Fruit fly (Drosophila melanogaster): Measurements from ENCODE around the gene CG3982.
A peak's percentile ranks its signal among the peaks of the same experiment; 100 is the strongest.

Gene CG3982

DNA sequence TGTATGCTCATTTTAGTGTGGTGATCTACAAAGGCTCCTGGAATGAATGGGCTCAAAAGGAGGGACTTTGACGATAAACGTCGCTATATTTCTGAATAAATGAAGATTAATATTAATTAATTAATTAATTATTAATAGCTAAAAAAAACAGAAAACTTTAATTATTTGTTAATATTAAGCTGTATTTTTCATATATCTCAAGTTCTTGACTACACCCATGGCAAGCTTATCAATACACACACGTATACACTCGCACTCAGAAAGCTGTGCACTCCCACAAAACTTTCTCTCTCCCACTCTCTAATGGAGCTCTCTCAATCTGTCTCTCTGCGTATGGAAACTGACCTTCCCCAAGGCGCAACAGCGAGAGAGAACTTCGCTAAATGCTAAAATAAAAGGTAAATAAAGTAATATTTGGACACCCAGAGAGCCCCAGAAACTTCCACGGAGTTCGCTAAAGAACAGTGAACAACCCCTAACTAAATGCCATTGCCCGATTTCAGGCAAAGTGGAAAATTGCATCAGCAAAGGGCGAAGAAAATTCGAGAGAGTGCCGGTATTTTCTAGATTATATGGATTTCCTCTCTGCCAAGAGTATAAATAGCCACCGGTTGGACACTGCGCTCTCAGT, 43.7 kb downstream of the CG3982 start (continued):
- TF ChIP-seq zen (tag; optimal IDR thresholded peaks at IDR 0.05) = peak; percentile 2
- TF ChIP-seq MBD-R2 (GFP tag; IDR thresholded peaks at IDR 0.05) = peak; percentile 44
- 0 out of 3 replicates have a peak, but pooled peaks have one; percentile 40 for TF ChIP-seq CG3726 (GFP tag; IDR thresholded peaks at IDR 0.05)
- no peak for TF ChIP-seq hbn (GFP tag; IDR thresholded peaks at IDR 0.05; ENCODE audit: partially characterized antibody)
- TF ChIP-seq sr (GFP tag; IDR thresholded peaks at IDR 0.05) = peak; percentile 23; the same call in 1 of the 3 replicates
- no peak for TF ChIP-seq CG30431 (GFP tag; optimal IDR thresholded peaks at IDR 0.05)
- peak; percentile 80 for TF ChIP-seq so (GFP tag; IDR thresholded peaks at IDR 0.05)
- peak; percentile 71 for TF ChIP-seq Ptx1 (GFP tag; IDR thresholded peaks at IDR 0.05)
- no peak for TF ChIP-seq Usf (GFP tag; optimal IDR thresholded peaks at IDR 0.05)
- peak; percentile 81 for TF ChIP-seq CG4424 (GFP tag; optimal IDR thresholded peaks at IDR 0.05)
- peak; percentile 71 for TF ChIP-seq ind (GFP tag; optimal IDR thresholded peaks at IDR 0.05)
- peak; percentile 51; the same call in 1 of the 3 replicates for TF ChIP-seq ase (GFP tag; IDR thresholded peaks at IDR 0.05)
- peak; percentile 62 for TF ChIP-seq nom (GFP tag; optimal IDR thresholded peaks at IDR 0.05)
- peak; percentile 45; the same call in 1 of the 2 replicates for TF ChIP-seq CG4730 (GFP tag; IDR thresholded peaks at IDR 0.05)
- peak; percentile 52 for TF ChIP-seq CG13287 (GFP tag; IDR thresholded peaks at IDR 0.05; ENCODE audit: partially characterized antibody)
- TF ChIP-seq crp (GFP tag; optimal IDR thresholded peaks at IDR 0.05) = no peak
- peak; percentile 54 for TF ChIP-seq CG3407 (GFP tag; optimal IDR thresholded peaks at IDR 0.05)
- TF ChIP-seq CG9797 (GFP tag; optimal IDR thresholded peaks at IDR 0.05) = no peak
- TF ChIP-seq CG6272 (GFP tag; IDR thresholded peaks at IDR 0.05) = no peak
- TF ChIP-seq mirr (GFP tag; optimal IDR thresholded peaks at IDR 0.05) = no peak
- TF ChIP-seq Max (GFP tag; optimal IDR thresholded peaks at IDR 0.05) = peak; percentile 30
- TF ChIP-seq aop (GFP tag; IDR thresholded peaks at IDR 0.05) = no peak
- TF ChIP-seq Nf-YC (tag; optimal IDR thresholded peaks at IDR 0.05) = no peak
- TF ChIP-seq CG14965 (GFP tag; optimal IDR thresholded peaks at IDR 0.05; ENCODE audit: borderline replicate concordance) = no peak
- no peak for TF ChIP-seq CG1603 (tag; optimal IDR thresholded peaks at IDR 0.05)
- TF ChIP-seq her (GFP tag; optimal IDR thresholded peaks at IDR 0.05) = no peak
- peak; percentile 45; the same call in 1 of the 3 replicates for TF ChIP-seq Opbp (GFP tag; IDR thresholded peaks at IDR 0.05; ENCODE audit: partially characterized antibody)
- no peak for TF ChIP-seq pita (GFP tag; optimal IDR thresholded peaks at IDR 0.05)
- no peak for TF ChIP-seq CG2116 (GFP tag; optimal IDR thresholded peaks at IDR 0.05)
- TF ChIP-seq CG32532 (GFP tag; IDR thresholded peaks at IDR 0.05) = peak; percentile 84
- TF ChIP-seq Kr (GFP tag; optimal IDR thresholded peaks at IDR 0.05) = no peak
- no peak for TF ChIP-seq ftz-f1 (GFP tag; optimal IDR thresholded peaks at IDR 0.05)
- TF ChIP-seq Rx (GFP tag; IDR thresholded peaks at IDR 0.05) = 0 out of 2 replicates have a peak, but pooled peaks have one; percentile 7
- peak; percentile 77 for TF ChIP-seq CG13424 (tag; optimal IDR thresholded peaks at IDR 0.05)
- TF ChIP-seq mam (GFP tag; optimal IDR thresholded peaks at IDR 0.05) = no peak
- peak; percentile 79 for TF ChIP-seq stc (GFP tag; IDR thresholded peaks at IDR 0.05)
- no peak for TF ChIP-seq CG15073 (GFP tag; optimal IDR thresholded peaks at IDR 0.05)
- TF ChIP-seq Dref (GFP tag; IDR thresholded peaks at IDR 0.05) = no peak
- no peak for TF ChIP-seq Scr (GFP tag; IDR thresholded peaks at IDR 0.05; ENCODE audit: partially characterized antibody)
- TF ChIP-seq GATAe (GFP tag; conservative IDR thresholded peaks at IDR 0.05) = no peak; the same call in 1 of the 2 replicates
- TF ChIP-seq hth (optimal IDR thresholded peaks at IDR 0.05) = no peak
- no peak for TF ChIP-seq CG1832 (GFP tag; optimal IDR thresholded peaks at IDR 0.05)
- no peak for TF ChIP-seq exex (tag; optimal IDR thresholded peaks at IDR 0.05)
- peak; percentile 66; the same call in 1 of the 2 replicates for TF ChIP-seq ara (GFP tag; IDR thresholded peaks at IDR 0.05)
- peak; percentile 18 for TF ChIP-seq CG34376 (GFP tag; optimal IDR thresholded peaks at IDR 0.05)
- no peak for TF ChIP-seq BEAF-32 (GFP tag; optimal IDR thresholded peaks at IDR 0.05)
- peak; percentile 51 for TF ChIP-seq CG8359 (GFP tag; optimal IDR thresholded peaks at IDR 0.05; ENCODE audit: borderline replicate concordance)
- peak; percentile 54 for TF ChIP-seq Ssrp (tag; optimal IDR thresholded peaks at IDR 0.05)
- peak; percentile 88 for TF ChIP-seq Drgx (GFP tag; IDR thresholded peaks at IDR 0.05)
- TF ChIP-seq CG3065 (GFP tag; optimal IDR thresholded peaks at IDR 0.05) = no peak

All from whole organism, embryonic.